Worm (Caenorhabditis elegans) whole organism, L4 larva: ENCODE data around the gene nmad-1.

Source experiments
- D1046.2 ChIP-seq: fragments of 200-800 bp; sonication (Bioruptor generic); IDR thresholded peaks from 2 replicates; pipeline ENCODE4 v1.3.6; 2022; ENCODE audit warnings: missing genetic modification characterization, missing compliant biosample characterization
- F26F4.8 ChIP-seq: fragments of 200-800 bp; sonication (Bioruptor generic); conservative IDR thresholded peaks from 2 replicates; pipeline ENCODE4 v1.3.6; 2022; ENCODE audit warnings: missing genetic modification characterization, missing compliant biosample characterization
- F37D6.2 ChIP-seq: sonication (generic microtip); optimal IDR thresholded peaks from 2 replicates; lab custom pipeline; 2016; ENCODE audit warnings: mild to moderate bottlenecking, missing genetic modification characterization, missing compliant biosample characterization
- F44E2.7 ChIP-seq: fragments of 200-800 bp; sonication (Bioruptor generic); IDR thresholded peaks from 2 replicates; pipeline ENCODE4 v2.1.2; 2022; ENCODE audit warnings: missing genetic modification characterization, missing compliant biosample characterization
- F49E8.2 ChIP-seq: sonication (generic microtip); optimal IDR thresholded peaks from 2 replicates; lab custom pipeline; 2016; ENCODE audit warnings: missing compliant biosample characterization, mild to moderate bottlenecking, missing genetic modification characterization, borderline replicate concordance
- T20F7.1 ChIP-seq: fragments of 200-800 bp; sonication (Bioruptor generic); optimal IDR thresholded peaks from 2 replicates; lab custom pipeline; 2018; ENCODE audit warnings: mild to moderate bottlenecking, missing genetic modification characterization, missing compliant biosample characterization
- Y48G9A.11 ChIP-seq: fragments of 200-800 bp; sonication (Bioruptor generic); IDR thresholded peaks from 2 replicates; pipeline ENCODE4 v1.3.6; 2022; ENCODE audit warnings: missing genetic modification reagents, missing genetic modification characterization, missing compliant biosample characterization
- ZK337.2 ChIP-seq: fragments of 200-800 bp; sonication (Bioruptor generic); IDR thresholded peaks from 2 replicates; pipeline ENCODE4 v1.3.6; 2022; ENCODE audit warnings: missing genetic modification reagents, missing genetic modification characterization, missing compliant biosample characterization
- ZK546.5 ChIP-seq, 2 experiments: sonication (generic microtip); optimal IDR thresholded peaks; 2 replicates each; lab custom pipeline; 2017; ENCODE audit warnings: missing biosample characterization in 2 of 2, missing genetic modification characterization in 2 of 2
- aha-1 ChIP-seq: fragments of 150-350 bp; peaks from one replicate; lab custom pipeline; 2014; ENCODE audit warnings: missing biosample characterization, missing genetic modification characterization
- aly-2 ChIP-seq: sonication (generic microtip); optimal IDR thresholded peaks from 2 replicates; lab custom pipeline; 2018; ENCODE audit warnings: missing biosample characterization, missing genetic modification characterization
- arid-1 ChIP-seq: fragments of 200-800 bp; sonication (Bioruptor generic); conservative IDR thresholded peaks from 2 replicates; pipeline ENCODE4 v1.3.6; 2022; ENCODE audit warnings: missing genetic modification reagents, missing genetic modification characterization, missing compliant biosample characterization
- attf-4 ChIP-seq: sonication (generic microtip); optimal IDR thresholded peaks from 3 replicates; lab custom pipeline; 2017; ENCODE audit warnings: missing biosample characterization, missing genetic modification characterization
- ceh-20 ChIP-seq: fragments of 200-800 bp; sonication (Bioruptor generic); IDR thresholded peaks from 2 replicates; pipeline ENCODE4 v1.3.6; 2022; ENCODE audit warnings: missing genetic modification reagents, missing genetic modification characterization, missing compliant biosample characterization
- ceh-28 ChIP-seq: fragments of 150-350 bp; optimal IDR thresholded peaks from 2 replicates; lab custom pipeline; 2014; ENCODE audit warnings: missing biosample characterization, missing genetic modification reagents, missing genetic modification characterization
- ceh-44 ChIP-seq: fragments of 200-800 bp; sonication (Bioruptor generic); IDR thresholded peaks from 2 replicates; pipeline ENCODE4 v1.3.6; 2022; ENCODE audit warnings: missing genetic modification reagents, missing genetic modification characterization, missing compliant biosample characterization
- ceh-62 ChIP-seq: sonication (generic microtip); optimal IDR thresholded peaks from 2 replicates; lab custom pipeline; 2017; ENCODE audit warnings: missing biosample characterization, missing genetic modification characterization
- ceh-82 ChIP-seq: sonication (generic microtip); optimal IDR thresholded peaks from 2 replicates; lab custom pipeline; 2017; ENCODE audit warnings: missing biosample characterization, missing genetic modification characterization
- ctbp-1 ChIP-seq: fragments of 200-800 bp; sonication (Bioruptor generic); IDR thresholded peaks from 2 replicates; pipeline ENCODE4 v1.3.6; 2022; ENCODE audit warnings: missing genetic modification reagents, missing genetic modification characterization, missing compliant biosample characterization
- daf-16 ChIP-seq, 3 experiments: sonication (generic microtip); optimal IDR thresholded peaks; 2 replicates each; lab custom pipeline; 2016 to 2017; ENCODE audit warnings: missing genetic modification characterization in 3 of 3, missing genetic modification reagents in 3 of 3, mild to moderate bottlenecking in 2 of 3, missing compliant biosample characterization in 2 of 3, missing biosample characterization in 1 of 3, moderate library complexity in 1 of 3
- daf-8 ChIP-seq: fragments of 200-800 bp; sonication (Bioruptor generic); IDR thresholded peaks from 2 replicates; pipeline ENCODE4 v1.3.6; 2022; ENCODE audit warnings: missing genetic modification characterization, missing compliant biosample characterization
- dmd-6 ChIP-seq: fragments of 200-800 bp; sonication (Bioruptor generic); IDR thresholded peaks from 2 replicates; pipeline ENCODE4 v1.3.6; 2022; ENCODE audit warnings: missing genetic modification reagents, missing genetic modification characterization, missing compliant biosample characterization
- dmd-9 ChIP-seq: fragments of 200-800 bp; sonication (Bioruptor generic); IDR thresholded peaks from 2 replicates; pipeline ENCODE4 v1.3.6; 2022; ENCODE audit warnings: missing genetic modification reagents, missing genetic modification characterization, missing compliant biosample characterization
- dpl-1 ChIP-seq: fragments of 150-350 bp; optimal IDR thresholded peaks from 2 replicates; lab custom pipeline; 2014; ENCODE audit warnings: missing biosample characterization, missing genetic modification reagents, missing genetic modification characterization
- egl-27 ChIP-seq: sonication (generic microtip); optimal IDR thresholded peaks from 3 replicates; lab custom pipeline; 2017; ENCODE audit warnings: missing biosample characterization, missing genetic modification reagents, missing genetic modification characterization
- egl-43 ChIP-seq: fragments of 200-800 bp; sonication (Bioruptor generic); IDR thresholded peaks from 2 replicates; pipeline ENCODE4 v1.3.6; 2022; ENCODE audit warnings: missing genetic modification reagents, missing genetic modification characterization, missing compliant biosample characterization
- fkh-10 ChIP-seq: fragments of 150-350 bp; optimal IDR thresholded peaks from 2 replicates; lab custom pipeline; 2014; ENCODE audit warnings: missing biosample characterization, missing genetic modification reagents, missing genetic modification characterization
- gei-8 ChIP-seq: fragments of 200-800 bp; sonication (Bioruptor generic); optimal IDR thresholded peaks from 2 replicates; lab custom pipeline; 2018; ENCODE audit warnings: mild to moderate bottlenecking, missing genetic modification characterization, missing compliant biosample characterization
- hlh-11 ChIP-seq: fragments of 200-800 bp; sonication (Bioruptor generic); optimal IDR thresholded peaks from 2 replicates; lab custom pipeline; 2018; ENCODE audit warnings: mild to moderate bottlenecking, missing genetic modification characterization, missing compliant biosample characterization
- hmg-1.1 ChIP-seq: fragments of 200-800 bp; sonication (Bioruptor generic); IDR thresholded peaks from 2 replicates; pipeline ENCODE4 v1.3.6; 2022; ENCODE audit warnings: missing genetic modification reagents, missing genetic modification characterization, missing compliant biosample characterization
- lim-7 ChIP-seq: fragments of 200-800 bp; sonication (Bioruptor generic); IDR thresholded peaks from 2 replicates; pipeline ENCODE4 v1.3.6; 2022; ENCODE audit warnings: missing genetic modification characterization, missing compliant biosample characterization
- lin-1 ChIP-seq: fragments of 200-800 bp; sonication (Bioruptor generic); IDR thresholded peaks from 2 replicates; pipeline ENCODE4 v1.3.6; 2022; ENCODE audit warnings: missing genetic modification reagents, missing genetic modification characterization, missing compliant biosample characterization
- lin-15B ChIP-seq: fragments of 150-350 bp; sonication (generic microtip); optimal IDR thresholded peaks from 3 replicates; lab custom pipeline; 2014; ENCODE audit warnings: missing biosample characterization, missing genetic modification characterization
- lin-38 ChIP-seq: fragments of 200-800 bp; sonication (Bioruptor generic); IDR thresholded peaks from 2 replicates; pipeline ENCODE4 v1.3.6; 2022; ENCODE audit warnings: missing genetic modification reagents, missing genetic modification characterization, missing compliant biosample characterization
- lsy-2 ChIP-seq, 2 experiments: fragments of 150-350 bp in 1 of 2; sonication (generic microtip) in 1 of 2; optimal IDR thresholded peaks; 2 replicates each; lab custom pipeline; 2014 to 2017; ENCODE audit warnings: missing biosample characterization in 2 of 2, missing genetic modification characterization in 2 of 2
- madf-5 ChIP-seq, 2 experiments: fragments of 200-800 bp; sonication (Bioruptor generic); IDR thresholded peaks; 2 replicates each; pipeline ENCODE4 v1.3.6; 2022; ENCODE audit warnings: missing compliant biosample characterization in 2 of 2, missing genetic modification characterization in 2 of 2
- mdt-29 ChIP-seq: fragments of 200-800 bp; sonication (Bioruptor generic); IDR thresholded peaks from 2 replicates; pipeline ENCODE4 v1.3.6; 2022; ENCODE audit warnings: missing genetic modification reagents, missing genetic modification characterization, missing compliant biosample characterization
- mep-1 ChIP-seq: fragments of 150-350 bp; sonication (generic microtip); optimal IDR thresholded peaks from 3 replicates; lab custom pipeline; 2014; ENCODE audit warnings: missing biosample characterization, missing genetic modification characterization
- mxl-3 ChIP-seq: fragments of 200-800 bp; sonication (Bioruptor generic); optimal IDR thresholded peaks from 2 replicates; lab custom pipeline; 2018; ENCODE audit warnings: mild to moderate bottlenecking, missing genetic modification characterization, missing compliant biosample characterization
- nhr-10 ChIP-seq: fragments of 150-350 bp; optimal IDR thresholded peaks from 2 replicates; lab custom pipeline; 2014; ENCODE audit warnings: missing biosample characterization, missing genetic modification characterization
- nhr-11 ChIP-seq: fragments of 150-350 bp; optimal IDR thresholded peaks from 2 replicates; lab custom pipeline; 2014; ENCODE audit warnings: missing biosample characterization, missing genetic modification characterization
- nhr-111 ChIP-seq: fragments of 200-800 bp; sonication (Bioruptor generic); optimal IDR thresholded peaks from 2 replicates; lab custom pipeline; 2018; ENCODE audit warnings: mild to moderate bottlenecking, missing genetic modification characterization, missing compliant biosample characterization
- nhr-28 ChIP-seq: fragments of 150-350 bp; optimal IDR thresholded peaks from 2 replicates; lab custom pipeline; 2014; ENCODE audit warnings: missing biosample characterization, missing genetic modification characterization
- nhr-42 ChIP-seq: fragments of 200-800 bp; sonication (Bioruptor generic); IDR thresholded peaks from 2 replicates; pipeline ENCODE4 v1.3.6; 2022; ENCODE audit warnings: missing genetic modification characterization, missing compliant biosample characterization
- nhr-6 ChIP-seq: fragments of 150-350 bp; optimal IDR thresholded peaks from 2 replicates; lab custom pipeline; 2014; ENCODE audit warnings: missing biosample characterization, missing genetic modification characterization
- php-3 ChIP-seq: fragments of 200-800 bp; sonication (Bioruptor generic); IDR thresholded peaks from 2 replicates; pipeline ENCODE4 v1.3.6; 2022; ENCODE audit warnings: missing genetic modification reagents, missing genetic modification characterization, missing compliant biosample characterization
- saeg-2 ChIP-seq: fragments of 200-800 bp; sonication (Bioruptor generic); IDR thresholded peaks from 2 replicates; pipeline ENCODE4 v1.3.6; 2022; ENCODE audit warnings: missing genetic modification reagents, missing genetic modification characterization, missing compliant biosample characterization
- snpc-4 ChIP-seq: fragments of 150-350 bp; optimal IDR thresholded peaks from 2 replicates; lab custom pipeline; 2014; ENCODE audit warnings: missing biosample characterization, missing genetic modification characterization
- spr-3 ChIP-seq: fragments of 200-800 bp; sonication (Bioruptor generic); optimal IDR thresholded peaks from 2 replicates; lab custom pipeline; 2018; ENCODE audit warnings: mild to moderate bottlenecking, missing genetic modification characterization, missing compliant biosample characterization
- zfp-2 ChIP-seq: sonication (generic microtip); optimal IDR thresholded peaks from 2 replicates; lab custom pipeline; 2016; ENCODE audit warnings: mild to moderate bottlenecking, missing genetic modification characterization, missing compliant biosample characterization
- zfp-3 ChIP-seq: fragments of 200-800 bp; sonication (Bioruptor generic); conservative IDR thresholded peaks from 2 replicates; pipeline ENCODE4 v1.3.6; 2022; ENCODE audit warnings: missing genetic modification reagents, missing genetic modification characterization, missing compliant biosample characterization
- zip-11 ChIP-seq: fragments of 200-800 bp; sonication (Bioruptor generic); IDR thresholded peaks from 2 replicates; pipeline ENCODE4 v1.3.6; 2022; ENCODE audit warnings: missing genetic modification characterization, missing compliant biosample characterization

Gene nmad-1

DNA sequence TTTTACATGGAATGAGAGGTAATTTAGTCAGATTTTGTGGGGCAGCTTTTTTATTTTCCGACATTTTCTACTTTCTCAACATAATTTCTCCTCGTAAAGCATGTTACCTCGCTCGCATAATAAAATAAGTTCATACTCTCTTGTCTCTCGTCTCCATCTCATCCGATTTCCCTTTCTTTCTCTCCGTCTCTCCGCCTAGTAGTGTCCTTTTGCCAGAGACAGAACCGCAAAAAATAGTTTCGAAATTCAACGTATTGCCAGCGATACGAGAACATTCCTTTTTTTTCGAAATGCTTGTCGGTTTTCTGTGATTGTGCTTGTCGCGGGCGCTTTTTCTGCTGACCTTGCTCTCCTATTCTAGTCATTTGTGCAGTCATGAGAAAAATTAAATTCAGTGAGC, 50.6 kb downstream of the nmad-1 start (continued):
- TF ChIP-seq ceh-44 (GFP tag; lab: Robert Waterston, UW) = no peak
- TF ChIP-seq ctbp-1 (GFP tag; lab: Robert Waterston, UW) = peak; percentile 43; the same call in 1 of the 2 replicates
- TF ChIP-seq dmd-6 (GFP tag; lab: Robert Waterston, UW) = peak; percentile 13; the same call in 1 of the 2 replicates
- peak; percentile 19 for TF ChIP-seq T20F7.1 (GFP tag; lab: Kevin White, UChicago)
- no peak for TF ChIP-seq F49E8.2 (tag; lab: Kevin White, UChicago)
- TF ChIP-seq zfp-3 (GFP tag; lab: Robert Waterston, UW) = 0 out of 2 replicates have a peak, but pooled peaks have one; percentile 7
- no peak for TF ChIP-seq snpc-4
- no peak for TF ChIP-seq madf-5 (GFP tag; IDR thresholded peaks at IDR 0.05; lab: Robert Waterston, UW)
- TF ChIP-seq zip-11 (GFP tag; lab: Robert Waterston, UW) = no peak
- TF ChIP-seq dmd-9 (GFP tag; lab: Robert Waterston, UW) = no peak
- TF ChIP-seq aly-2 (tag; lab: Kevin White, UChicago) = no peak
- no peak for TF ChIP-seq ZK337.2
- no peak for TF ChIP-seq ceh-20 (GFP tag; lab: Robert Waterston, UW)
- no peak for TF ChIP-seq F44E2.7 (GFP tag; lab: Robert Waterston, UW)
- no peak for TF ChIP-seq zfp-2 (tag; lab: Kevin White, UChicago)
- peak; percentile 20 for TF ChIP-seq mep-1
- peak; percentile 35 for TF ChIP-seq nhr-6 (tag; lab: Kevin White, UChicago)
- peak; percentile 30 for TF ChIP-seq fkh-10 (GFP tag; lab: Kevin White, UChicago)
- 0 out of 2 replicates have a peak, but pooled peaks have one; percentile 40 for TF ChIP-seq php-3 (GFP tag; lab: Robert Waterston, UW)
- no peak for TF ChIP-seq D1046.2 (GFP tag; lab: Robert Waterston, UW)
- TF ChIP-seq F37D6.2 (tag; lab: Kevin White, UChicago) = no peak
- TF ChIP-seq lin-1 = peak; percentile 50; the same call in 1 of the 2 replicates
- peak in 1 of 2 experiments; percentile 75 for TF ChIP-seq lsy-2 (tag; optimal IDR thresholded peaks at IDR 0.05; lab: Kevin White, UChicago)
- TF ChIP-seq lim-7 = no peak
- no peak for TF ChIP-seq ZK546.5 (tag; optimal IDR thresholded peaks at IDR 0.05; lab: Kevin White, UChicago)
- TF ChIP-seq hmg-1.1 = peak; percentile 36; the same call in 1 of the 2 replicates
- no peak for TF ChIP-seq ceh-62 (tag; lab: Kevin White, UChicago)
- no peak for TF ChIP-seq lin-38 (GFP tag; lab: Robert Waterston, UW)
- TF ChIP-seq ceh-28 (tag; lab: Kevin White, UChicago) = no peak
- TF ChIP-seq saeg-2 = no peak
- no peak for TF ChIP-seq daf-16 (GFP tag; optimal IDR thresholded peaks at IDR 0.05; lab: Kevin White, UChicago)
- peak; percentile 34 for TF ChIP-seq daf-16 (tag; optimal IDR thresholded peaks at IDR 0.05; lab: Kevin White, UChicago)
- TF ChIP-seq egl-27 (tag; lab: Kevin White, UChicago) = no peak
- TF ChIP-seq ceh-82 (tag; lab: Kevin White, UChicago) = no peak
- TF ChIP-seq nhr-28 = peak; percentile 43
- peak; percentile 35 for TF ChIP-seq mxl-3 (GFP tag; lab: Kevin White, UChicago)
- no peak for TF ChIP-seq attf-4 (tag; lab: Kevin White, UChicago)
- TF ChIP-seq nhr-10 (tag; lab: Kevin White, UChicago) = no peak
- TF ChIP-seq Y48G9A.11 (GFP tag; lab: Robert Waterston, UW) = no peak
- TF ChIP-seq gei-8 (GFP tag; lab: Kevin White, UChicago) = no peak
- TF ChIP-seq arid-1 (GFP tag; lab: Robert Waterston, UW) = no peak
- TF ChIP-seq lin-15B (tag; lab: Kevin White, UChicago) = no peak
- TF ChIP-seq nhr-11 = no peak
- peak; percentile 44 for TF ChIP-seq dpl-1 (GFP tag; lab: Kevin White, UChicago)
- peak; percentile 54 for TF ChIP-seq aha-1
- peak; percentile 66 for TF ChIP-seq hlh-11 (tag; lab: Kevin White, UChicago)
- TF ChIP-seq nhr-111 (GFP tag; lab: Kevin White, UChicago) = no peak
- TF ChIP-seq nhr-42 (GFP tag; lab: Robert Waterston, UW) = no peak
- TF ChIP-seq F26F4.8 (GFP tag; lab: Robert Waterston, UW) = no peak
- no peak for TF ChIP-seq daf-8
- no peak for TF ChIP-seq spr-3 (GFP tag; lab: Kevin White, UChicago)
- no peak for TF ChIP-seq egl-43
- no peak for TF ChIP-seq mdt-29 (GFP tag; lab: Robert Waterston, UW)
